Worm (Caenorhabditis elegans) whole organism, young adult: ENCODE measurements around the gene F45F2.10.
A peak's percentile ranks its signal among the peaks of the same experiment; 100 is the strongest.

ENCODE experiments used
- B0261.1 ChIP-seq: sonication (generic microtip); optimal IDR thresholded peaks from 2 replicates; lab custom pipeline; 2016; ENCODE audit warnings: mild to moderate bottlenecking, missing genetic modification characterization, moderate library complexity, missing compliant biosample characterization
- C06A6.2 ChIP-seq: fragments of 200-800 bp; sonication (Bioruptor generic); conservative IDR thresholded peaks from 2 replicates; pipeline ENCODE4 v1.3.6; 2022; ENCODE audit warnings: missing genetic modification characterization, missing compliant biosample characterization
- C17E4.6 ChIP-seq: fragments of 200-800 bp; sonication (Bioruptor generic); IDR thresholded peaks from 2 replicates; pipeline ENCODE4 v1.3.6; 2022; ENCODE audit warnings: missing genetic modification reagents, missing genetic modification characterization, missing compliant biosample characterization
- F22D6.2 ChIP-seq: sonication (generic microtip); optimal IDR thresholded peaks from 2 replicates; lab custom pipeline; 2016; ENCODE audit warnings: mild to moderate bottlenecking, missing genetic modification characterization, missing compliant biosample characterization
- F23B12.7 ChIP-seq: sonication (generic microtip); optimal IDR thresholded peaks from 2 replicates; lab custom pipeline; 2017; ENCODE audit warnings: missing genetic modification characterization, mild to moderate bottlenecking, missing compliant biosample characterization, antibody characterized with exemption, moderate library complexity; ENCODE audit not compliant: insufficient read depth
- F33H1.4 ChIP-seq: fragments of 200-800 bp; sonication (Bioruptor generic); IDR thresholded peaks from 2 replicates; pipeline ENCODE4 v1.3.6; 2022; ENCODE audit warnings: missing genetic modification reagents, missing genetic modification characterization, missing compliant biosample characterization
- K12H6.12 ChIP-seq: fragments of 200-800 bp; sonication (Bioruptor generic); optimal IDR thresholded peaks from 2 replicates; lab custom pipeline; 2018; ENCODE audit warnings: mild to moderate bottlenecking, missing genetic modification characterization, missing compliant biosample characterization
- aptf-2 ChIP-seq: fragments of 200-800 bp; sonication (Bioruptor generic); conservative IDR thresholded peaks from 2 replicates; pipeline ENCODE4 v1.3.6; 2022; ENCODE audit warnings: missing genetic modification reagents, missing genetic modification characterization, missing compliant biosample characterization
- aptf-3 ChIP-seq: fragments of 200-800 bp; sonication (Bioruptor generic); IDR thresholded peaks from 2 replicates; pipeline ENCODE4 v1.3.6; 2022; ENCODE audit warnings: missing genetic modification characterization, missing compliant biosample characterization
- athp-1 ChIP-seq: sonication (generic microtip); optimal IDR thresholded peaks from 2 replicates; lab custom pipeline; 2017; ENCODE audit warnings: mild to moderate bottlenecking, missing genetic modification characterization, missing compliant biosample characterization
- attf-5 ChIP-seq: fragments of 200-800 bp; sonication (Bioruptor generic); optimal IDR thresholded peaks from 2 replicates; lab custom pipeline; 2018; ENCODE audit warnings: mild to moderate bottlenecking, missing genetic modification characterization, missing compliant biosample characterization
- bed-1 ChIP-seq: fragments of 200-800 bp; sonication (Bioruptor generic); IDR thresholded peaks from 2 replicates; pipeline ENCODE4 v1.3.6; 2022; ENCODE audit warnings: missing genetic modification reagents, missing genetic modification characterization, missing compliant biosample characterization
- cebp-1 ChIP-seq, 2 experiments: fragments of 200-800 bp in 1 of 2; sonication (Bioruptor generic) in 1 of 2; sonication (generic microtip) in 1 of 2; IDR thresholded peaks in 1 of 2; optimal IDR thresholded peaks in 1 of 2; 2 replicates each; pipeline versions ENCODE4 v1.3.6 to Lab custom; 2017 to 2022; ENCODE audit warnings: missing compliant biosample characterization in 2 of 2, missing genetic modification characterization in 2 of 2, mild to moderate bottlenecking in 1 of 2, missing genetic modification reagents in 1 of 2, moderate library complexity in 1 of 2
- ceh-27 ChIP-seq: fragments of 200-800 bp; sonication (Bioruptor generic); optimal IDR thresholded peaks from 2 replicates; lab custom pipeline; 2018; ENCODE audit warnings: mild to moderate bottlenecking, missing genetic modification characterization, moderate library complexity, missing compliant biosample characterization
- ceh-40 ChIP-seq: fragments of 200-800 bp; sonication (Bioruptor generic); IDR thresholded peaks from 2 replicates; pipeline ENCODE4 v1.3.6; 2022; ENCODE audit warnings: missing genetic modification characterization, missing compliant biosample characterization
- dpff-1 ChIP-seq: sonication (generic microtip); optimal IDR thresholded peaks from 2 replicates; lab custom pipeline; 2017; ENCODE audit warnings: mild to moderate bottlenecking, missing genetic modification characterization, missing compliant biosample characterization
- egl-44 ChIP-seq: fragments of 200-800 bp; sonication (Bioruptor generic); IDR thresholded peaks from 2 replicates; pipeline ENCODE4 v1.3.6; 2022; ENCODE audit warnings: missing genetic modification reagents, missing genetic modification characterization, missing compliant biosample characterization
- ets-4 ChIP-seq: fragments of 200-800 bp; sonication (Bioruptor generic); optimal IDR thresholded peaks from 2 replicates; lab custom pipeline; 2018; ENCODE audit warnings: mild to moderate bottlenecking, missing genetic modification characterization, missing compliant biosample characterization
- hmg-1.2 ChIP-seq: fragments of 200-800 bp; sonication (Bioruptor generic); IDR thresholded peaks from 2 replicates; pipeline ENCODE4 v1.3.6; 2022; ENCODE audit warnings: missing genetic modification reagents, missing genetic modification characterization, missing compliant biosample characterization
- hmg-20 ChIP-seq: fragments of 200-800 bp; sonication (Bioruptor generic); IDR thresholded peaks from 2 replicates; pipeline ENCODE4 v1.3.6; 2022; ENCODE audit warnings: missing genetic modification reagents, missing genetic modification characterization, missing compliant biosample characterization
- lin-26 ChIP-seq: fragments of 200-800 bp; sonication (Bioruptor generic); IDR thresholded peaks from 2 replicates; pipeline ENCODE4 v1.3.6; 2022; ENCODE audit warnings: missing genetic modification reagents, missing genetic modification characterization, missing compliant biosample characterization
- lin-54 ChIP-seq: fragments of 200-800 bp; sonication (Bioruptor generic); optimal IDR thresholded peaks from 2 replicates; lab custom pipeline; 2018; ENCODE audit warnings: mild to moderate bottlenecking, missing genetic modification characterization, missing compliant biosample characterization
- lsl-1 ChIP-seq: fragments of 200-800 bp; sonication (Bioruptor generic); optimal IDR thresholded peaks from 2 replicates; lab custom pipeline; 2018; ENCODE audit warnings: mild to moderate bottlenecking, missing genetic modification characterization, moderate library complexity, missing compliant biosample characterization
- lsy-27 ChIP-seq: sonication (generic microtip); optimal IDR thresholded peaks from 2 replicates; lab custom pipeline; 2017; ENCODE audit warnings: missing genetic modification characterization, mild to moderate bottlenecking, missing compliant biosample characterization, antibody characterized with exemption, missing genotype, borderline replicate concordance; ENCODE audit not compliant: insufficient read depth
- madf-10 ChIP-seq: sonication (generic microtip); optimal IDR thresholded peaks from 2 replicates; lab custom pipeline; 2016; ENCODE audit warnings: mild to moderate bottlenecking, missing genetic modification characterization, missing compliant biosample characterization
- madf-3 ChIP-seq: fragments of 200-800 bp; sonication (Bioruptor generic); IDR thresholded peaks from 2 replicates; pipeline ENCODE4 v1.3.6; 2022; ENCODE audit warnings: missing genetic modification reagents, missing genetic modification characterization, missing compliant biosample characterization
- mel-28 ChIP-seq: sonication (generic microtip); optimal IDR thresholded peaks from 2 replicates; lab custom pipeline; 2016; ENCODE audit warnings: borderline replicate concordance, mild to moderate bottlenecking, missing genetic modification characterization, missing compliant biosample characterization
- mes-4 ChIP-seq: sonication (generic microtip); optimal IDR thresholded peaks from 2 replicates; lab custom pipeline; 2016; ENCODE audit warnings: missing genotype, missing genetic modification characterization, missing compliant biosample characterization
- nhr-120 ChIP-seq: fragments of 200-800 bp; sonication (Bioruptor generic); IDR thresholded peaks from 2 replicates; pipeline ENCODE4 v1.3.6; 2022; ENCODE audit warnings: missing genetic modification characterization, missing compliant biosample characterization
- pbrm-1 ChIP-seq: fragments of 200-800 bp; sonication (Bioruptor generic); IDR thresholded peaks from 2 replicates; pipeline ENCODE4 v1.3.6; 2022; ENCODE audit warnings: missing genetic modification reagents, missing genetic modification characterization, missing compliant biosample characterization
- rec-8 ChIP-seq, 2 experiments: sonication (generic microtip); optimal IDR thresholded peaks; 2 replicates each; lab custom pipeline; 2016; ENCODE audit warnings: mild to moderate bottlenecking in 2 of 2, missing genetic modification characterization in 2 of 2, missing genetic modification reagents in 2 of 2, missing genotype in 2 of 2, missing biosample characterization in 1 of 2, missing compliant biosample characterization in 1 of 2, moderate library complexity in 1 of 2
- sea-2 ChIP-seq: fragments of 200-800 bp; sonication (Bioruptor generic); IDR thresholded peaks from 2 replicates; pipeline ENCODE4 v1.3.6; 2022; ENCODE audit warnings: missing genetic modification characterization, missing compliant biosample characterization
- tbp1 ChIP-seq: fragments of 200-800 bp; sonication (Bioruptor generic); optimal IDR thresholded peaks from 2 replicates; lab custom pipeline; 2018; ENCODE audit warnings: mild to moderate bottlenecking, missing genetic modification characterization, missing compliant biosample characterization
- tbx-9 ChIP-seq: sonication (generic microtip); optimal IDR thresholded peaks from 2 replicates; lab custom pipeline; 2016; ENCODE audit warnings: borderline replicate concordance, missing genetic modification characterization, inconsistent platforms, missing compliant biosample characterization
- xnd-1 ChIP-seq: sonication (generic microtip); optimal IDR thresholded peaks from 2 replicates; lab custom pipeline; 2016; ENCODE audit warnings: missing genotype, missing genetic modification reagents, missing genetic modification characterization, missing compliant biosample characterization
- zfh-2 ChIP-seq: fragments of 200-800 bp; sonication (Bioruptor generic); conservative IDR thresholded peaks from 2 replicates; pipeline ENCODE4 v1.3.6; 2022; ENCODE audit warnings: missing genetic modification reagents, missing genetic modification characterization, missing compliant biosample characterization
- ztf-18 ChIP-seq: sonication (generic microtip); optimal IDR thresholded peaks from 2 replicates; lab custom pipeline; 2016; ENCODE audit warnings: missing genotype, mild to moderate bottlenecking, missing genetic modification characterization, missing compliant biosample characterization

F45F2.10 gene

DNA sequence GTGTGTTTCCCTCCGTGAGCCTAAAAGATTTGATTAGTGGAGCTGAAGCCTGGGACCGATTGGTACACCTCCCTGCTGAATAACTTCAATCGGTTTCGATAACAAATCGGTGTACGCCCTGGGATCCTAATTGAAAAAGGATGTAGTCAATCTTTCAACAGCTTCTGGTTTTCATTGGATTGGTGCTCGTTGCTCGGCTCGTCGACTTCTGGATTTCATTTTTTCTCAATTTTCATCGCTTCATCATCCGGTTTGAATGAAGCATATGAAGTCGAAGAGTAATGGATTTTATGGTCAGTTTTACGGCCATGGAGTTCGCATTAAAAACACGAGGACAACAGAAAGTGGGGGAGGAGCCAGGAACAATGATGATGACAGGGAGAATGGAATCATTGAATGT, 37.3 kb upstream of the F45F2.10 start:
- TF ChIP-seq hmg-1.2 (GFP tag; lab: Robert Waterston, UW) (no peak), lin-54 (no peak), lsl-1 (GFP tag; lab: Kevin White, UChicago) (no peak), tbx-9 (no peak), lsy-27 (tag; lab: Kevin White, UChicago) (no peak), xnd-1 (no peak), F23B12.7 (tag; lab: Kevin White, UChicago) (no peak), egl-44 (no peak), madf-3 (GFP tag; lab: Robert Waterston, UW) (no peak), nhr-120 (GFP tag; lab: Robert Waterston, UW) (no peak), rec-8 (tag; optimal IDR thresholded peaks at IDR 0.05; lab: Kevin White, UChicago) (no peak), aptf-2 (GFP tag; lab: Robert Waterston, UW) (no peak), mes-4 (no peak), dpff-1 (no peak), C17E4.6 (GFP tag; lab: Robert Waterston, UW) (no peak), cebp-1 (GFP tag; IDR thresholded peaks at IDR 0.05; lab: Robert Waterston, UW) (no peak), cebp-1 (tag; optimal IDR thresholded peaks at IDR 0.05; lab: Kevin White, UChicago) (no peak), tbp1 (GFP tag; lab: Kevin White, UChicago) (no peak)

DNA sequence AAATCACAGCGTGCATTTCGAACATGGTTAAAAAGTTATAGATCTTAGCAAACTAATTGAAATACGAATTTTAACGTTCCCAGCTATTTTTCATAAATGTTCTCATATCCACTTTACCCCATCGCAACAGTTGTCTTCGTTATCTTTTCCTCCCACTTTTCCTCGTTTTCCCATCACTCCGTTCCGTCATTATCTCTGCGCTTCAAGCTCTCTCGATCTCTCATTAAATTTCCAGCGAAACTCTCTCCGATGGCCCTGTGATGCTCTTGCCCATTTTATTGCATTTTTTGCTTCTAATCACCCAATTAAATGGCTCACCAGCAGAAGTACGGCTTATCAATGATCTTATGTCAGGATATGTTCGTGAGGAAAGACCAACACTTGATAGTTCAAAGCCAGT, 33.8 kb upstream of the F45F2.10 start, which contains the start of gene acr-15:
Gene acr-15, plus strand, starts transcription at position 236 of the 400 bp plus-strand sequence.
- no peak for TF ChIP-seq ets-4 (GFP tag; lab: Kevin White, UChicago)
- TF ChIP-seq madf-3 (GFP tag; lab: Robert Waterston, UW) = 0 out of 2 replicates have a peak, but pooled peaks have one; percentile 44

DNA sequence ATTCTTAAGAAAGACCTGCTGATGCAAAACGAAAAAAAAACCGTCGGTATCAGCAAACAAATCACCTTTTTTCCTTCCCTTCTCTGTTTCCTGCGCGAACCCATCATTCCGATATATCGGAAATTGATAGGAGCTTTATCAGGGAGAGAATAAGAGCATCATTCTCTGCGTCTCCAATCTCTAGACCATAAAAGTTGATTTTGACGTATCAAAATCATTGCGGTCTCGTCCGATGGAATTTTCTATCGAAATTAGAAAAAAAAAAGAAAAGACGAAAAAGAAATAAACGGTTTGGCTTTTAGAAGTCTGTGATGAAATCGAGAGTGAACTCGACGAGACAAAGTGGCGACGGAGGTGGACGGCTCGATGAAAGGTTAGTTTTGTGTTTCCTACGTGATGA, 30.3 kb upstream of the F45F2.10 start, which contains the start of gene stdh-4:
Gene stdh-4, plus strand, starts transcription at position 301 of the 400 bp plus-strand sequence.
- no peak for TF ChIP-seq mel-28 (tag; lab: Kevin White, UChicago)
- TF ChIP-seq lin-26 (GFP tag; lab: Robert Waterston, UW) = no peak
- no peak for TF ChIP-seq hmg-20
- no peak for TF ChIP-seq ztf-18 (tag; lab: Kevin White, UChicago)
- TF ChIP-seq zfh-2 = no peak
- no peak for TF ChIP-seq C06A6.2
- no peak for TF ChIP-seq pbrm-1 (GFP tag; lab: Robert Waterston, UW)
- no peak for TF ChIP-seq F22D6.2
- no peak for TF ChIP-seq attf-5 (GFP tag; lab: Kevin White, UChicago)
- TF ChIP-seq sea-2 (GFP tag; lab: Robert Waterston, UW) = no peak
- TF ChIP-seq bed-1 (GFP tag; lab: Robert Waterston, UW) = no peak
- no peak for TF ChIP-seq ets-4 (GFP tag; lab: Kevin White, UChicago)
- TF ChIP-seq F33H1.4 (GFP tag; lab: Robert Waterston, UW) = no peak
- TF ChIP-seq aptf-3 (GFP tag; lab: Robert Waterston, UW) = no peak
- TF ChIP-seq B0261.1 = no peak
- TF ChIP-seq ceh-27 = no peak
- TF ChIP-seq madf-10 (tag; lab: Kevin White, UChicago) = no peak
- TF ChIP-seq ceh-40 (GFP tag; lab: Robert Waterston, UW) = no peak
- TF ChIP-seq athp-1 = no peak
- TF ChIP-seq K12H6.12 (tag; lab: Kevin White, UChicago) = no peak
